Fruit fly (Drosophila melanogaster) whole organism, wandering third instar larva: Measurements from ENCODE around the gene CG32017.

ENCODE experiments used
- CG9705 ChIP-seq: fragments of 200-800 bp; sonication (Bioruptor generic); optimal IDR thresholded peaks from 2 replicates; lab custom pipeline; 2018; ENCODE audit warnings: missing biosample characterization, mild to moderate bottlenecking, missing genetic modification characterization
- Dfd ChIP-seq: fragments of >200 bp; optimal IDR thresholded peaks from 2 replicates; lab custom pipeline; 2017; ENCODE audit warnings: missing biosample characterization, missing genetic modification characterization
- Hnf4 ChIP-seq: fragments of 200-800 bp; sonication (Bioruptor generic); optimal IDR thresholded peaks from 2 replicates; lab custom pipeline; 2016; ENCODE audit warnings: missing biosample characterization, mild to moderate bottlenecking, missing genetic modification characterization
- Hr78 ChIP-seq: fragments of >200 bp; optimal IDR thresholded peaks from 2 replicates; lab custom pipeline; 2017; ENCODE audit warnings: missing biosample characterization, missing genetic modification characterization
- Hr83 ChIP-seq: fragments of 200-300 bp; sonication (Bioruptor generic); optimal IDR thresholded peaks from 2 replicates; lab custom pipeline; 2016; ENCODE audit warnings: missing biosample characterization, mild to moderate bottlenecking, missing genetic modification characterization, moderate library complexity; ENCODE audit not compliant: poor library complexity, severe bottlenecking
- N ChIP-seq: fragments of >200 bp; optimal IDR thresholded peaks from 2 replicates; lab custom pipeline; 2018; ENCODE audit warnings: missing biosample characterization, missing external identifiers, missing genetic modification characterization
- Rel ChIP-seq, 2 experiments: fragments of 200-800 bp; sonication (Bioruptor generic) in 1 of 2; optimal IDR thresholded peaks; 2 replicates in 1 of 2; 3 replicates in 1 of 2; lab custom pipeline; 2016 to 2019; ENCODE audit warnings: mild to moderate bottlenecking in 2 of 2, missing biosample characterization in 2 of 2, missing genetic modification characterization in 2 of 2, moderate library complexity in 1 of 2
- Vsx2 ChIP-seq: fragments of 200-300, 225-300 bp; sonication (Bioruptor generic); optimal IDR thresholded peaks from 2 replicates; lab custom pipeline; 2018; ENCODE audit warnings: missing biosample characterization, missing genetic modification characterization; ENCODE audit not compliant: partially characterized antibody
- br ChIP-seq: fragments of 200-800 bp; sonication (Bioruptor generic); optimal IDR thresholded peaks from 2 replicates; lab custom pipeline; 2016; ENCODE audit warnings: missing biosample characterization, missing genetic modification characterization
- lola ChIP-seq: fragments of >200 bp; optimal IDR thresholded peaks from 2 replicates; lab custom pipeline; 2017; ENCODE audit warnings: missing biosample characterization, missing genetic modification characterization
- pan ChIP-seq: fragments of >200 bp; optimal IDR thresholded peaks from 2 replicates; lab custom pipeline; 2017
- psq ChIP-seq: fragments of 200-800 bp; sonication (Bioruptor generic); optimal IDR thresholded peaks from 3 replicates; lab custom pipeline; 2017; ENCODE audit warnings: missing biosample characterization, mild to moderate bottlenecking, missing genetic modification characterization, moderate library complexity
- sv ChIP-seq: fragments of 200-800 bp; sonication (Bioruptor generic); optimal IDR thresholded peaks from 3 replicates; lab custom pipeline; 2016; ENCODE audit warnings: missing biosample characterization, missing genetic modification characterization
- tai ChIP-seq: sonication (Bioruptor generic); optimal IDR thresholded peaks from 2 replicates; lab custom pipeline; 2016; ENCODE audit warnings: missing biosample characterization, missing genetic modification characterization

- no peak for TF ChIP-seq Hr78 (GFP tag; lab: Kevin White, UChicago)
- TF ChIP-seq pan (lab: Kevin White, UChicago) = no peak
- TF ChIP-seq Hnf4 = peak; percentile 11
- TF ChIP-seq lola (GFP tag; lab: Kevin White, UChicago) = no peak
- TF ChIP-seq tai = no peak
- no peak for TF ChIP-seq psq (GFP tag; lab: Kevin White, UChicago)
- no peak for TF ChIP-seq Rel (GFP tag; optimal IDR thresholded peaks at IDR 0.05; lab: Kevin White, UChicago)
- TF ChIP-seq Rel (tag; optimal IDR thresholded peaks at IDR 0.05; lab: Kevin White, UChicago) = no peak
- TF ChIP-seq Dfd = no peak
- no peak for TF ChIP-seq N (GFP tag; lab: Kevin White, UChicago)
- no peak for TF ChIP-seq Hr83
- no peak for TF ChIP-seq CG9705 (GFP tag; lab: Kevin White, UChicago)
- TF ChIP-seq sv (GFP tag; lab: Kevin White, UChicago) = no peak
- TF ChIP-seq Vsx2 (GFP tag; lab: Kevin White, UChicago) = no peak
- TF ChIP-seq br (GFP tag; lab: Kevin White, UChicago) = no peak
These were observed 37.2 kb upstream of the CG32017 start for dm6 chr4:1199178-1199577.
